1 fruit fly cellular context compared by ENCODE assay signal in the genomic region with DNA sequence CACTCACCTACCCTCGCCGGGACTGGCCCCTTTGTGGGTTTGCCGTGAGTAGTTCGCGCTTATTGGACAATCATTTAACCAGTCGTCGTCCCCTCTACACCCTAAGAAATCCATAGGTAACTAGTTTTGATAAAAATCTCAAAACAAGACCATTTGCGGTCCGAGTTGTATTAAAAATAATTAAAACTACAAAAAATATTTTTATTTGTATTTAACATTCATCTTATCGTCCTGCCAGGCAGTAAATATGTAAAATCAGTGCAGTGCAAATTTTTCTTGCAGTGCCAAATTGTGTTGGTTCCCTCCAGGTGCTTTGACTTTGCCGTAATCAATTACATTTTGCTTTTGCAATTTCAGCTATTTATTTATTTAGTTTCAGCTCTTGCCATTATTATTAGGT.
A peak's percentile ranks its signal among the peaks of the same experiment; 100 is the strongest.
TF ChIP-seq lines count a peak whose summit lies in the region.

No protein-coding gene starts in this region.

TF ChIP-seq in whole organism, embryonic, 481 proteins besides CTCF, POLR2A, EP300 and RAD21 (continued from another document):
- TF ChIP-seq CG11723 (GFP tag; optimal IDR thresholded peaks at IDR 0.05; lab: Kevin White, UChicago) (no peak), CG15514 (GFP tag; optimal IDR thresholded peaks at IDR 0.05; lab: Kevin White, UChicago) (peak; percentile 29), tgo (GFP tag; IDR thresholded peaks at IDR 0.05; lab: Robert Waterston, UW) (peak; percentile 55; the same call in 1 of the 3 replicates), yki (optimal IDR thresholded peaks at IDR 0.05; lab: Kevin White, UChicago) (no peak), Dip3 (GFP tag; optimal IDR thresholded peaks at IDR 0.05; lab: Kevin White, UChicago) (no peak), pum (GFP tag; optimal IDR thresholded peaks at IDR 0.05; lab: Kevin White, UChicago) (no peak), hth (optimal IDR thresholded peaks at IDR 0.05; lab: Kevin White, UChicago) (no peak), shn (GFP tag; optimal IDR thresholded peaks at IDR 0.05; lab: Kevin White, UChicago) (no peak), D19A (tag; optimal IDR thresholded peaks at IDR 0.05; lab: Kevin White, UChicago) (no peak), CG12299 (tag; optimal IDR thresholded peaks at IDR 0.05; lab: Kevin White, UChicago) (no peak), ash1 (GFP tag; optimal IDR thresholded peaks at IDR 0.05; lab: Kevin White, UChicago) (no peak), odd (GFP tag; optimal IDR thresholded peaks at IDR 0.05; lab: Kevin White, UChicago) (no peak), aop (GFP tag; IDR thresholded peaks at IDR 0.05; lab: Robert Waterston, UW) (no peak), CG5953 (GFP tag; IDR thresholded peaks at IDR 0.05; lab: Robert Waterston, UW) (no peak), CG43689 (GFP tag; IDR thresholded peaks at IDR 0.05; lab: Robert Waterston, UW) (no peak), CG11456 (GFP tag; IDR thresholded peaks at IDR 0.05; lab: Robert Waterston, UW) (0 out of 3 replicates have a peak, but pooled peaks have one; percentile 35), tio (GFP tag; optimal IDR thresholded peaks at IDR 0.05; lab: Kevin White, UChicago) (no peak), gsb (GFP tag; IDR thresholded peaks at IDR 0.05; lab: Robert Waterston, UW) (no peak), CG6654 (GFP tag; optimal IDR thresholded peaks at IDR 0.05; lab: Kevin White, UChicago) (no peak), CG7271 (tag; optimal IDR thresholded peaks at IDR 0.05; lab: Kevin White, UChicago) (no peak), vnd (GFP tag; IDR thresholded peaks at IDR 0.05; lab: Robert Waterston, UW; ENCODE audit: partially characterized antibody) (no peak), cwo (GFP tag; optimal IDR thresholded peaks at IDR 0.05; lab: Kevin White, UChicago) (peak; percentile 42), Oaz (GFP tag; IDR thresholded peaks at IDR 0.05; lab: Robert Waterston, UW) (no peak), CG2889 (GFP tag; IDR thresholded peaks at IDR 0.05; lab: Robert Waterston, UW) (no peak), NC2β (GFP tag; optimal IDR thresholded peaks at IDR 0.05; lab: Kevin White, UChicago) (no peak), cato (GFP tag; optimal IDR thresholded peaks at IDR 0.05; lab: Kevin White, UChicago; ENCODE audit: borderline replicate concordance) (no peak), CG18011 (GFP tag; optimal IDR thresholded peaks at IDR 0.05; lab: Kevin White, UChicago) (no peak), CG17612 (GFP tag; IDR thresholded peaks at IDR 0.05; lab: Robert Waterston, UW) (no peak), CG31388 (GFP tag; optimal IDR thresholded peaks at IDR 0.05; lab: Kevin White, UChicago) (no peak), CG17568 (GFP tag; optimal IDR thresholded peaks at IDR 0.05; lab: Kevin White, UChicago) (no peak), CoRest (tag; optimal IDR thresholded peaks at IDR 0.05; lab: Kevin White, UChicago) (no peak), CG32532 (GFP tag; IDR thresholded peaks at IDR 0.05; lab: Robert Waterston, UW) (peak; percentile 65), Pdp1 (GFP tag; optimal IDR thresholded peaks at IDR 0.05; lab: Kevin White, UChicago) (peak in 1 of 2 experiments; percentile 8), exex (tag; optimal IDR thresholded peaks at IDR 0.05; lab: Kevin White, UChicago) (no peak), jing (GFP tag; optimal IDR thresholded peaks at IDR 0.05; lab: Kevin White, UChicago) (no peak), oc (tag; optimal IDR thresholded peaks at IDR 0.05; lab: Kevin White, UChicago) (no peak), CG7745 (tag; optimal IDR thresholded peaks at IDR 0.05; lab: Kevin White, UChicago) (no peak), ro (GFP tag; IDR thresholded peaks at IDR 0.05; lab: Robert Waterston, UW) (no peak), Dref (GFP tag; IDR thresholded peaks at IDR 0.05; lab: Robert Waterston, UW) (no peak), Blimp-1 (GFP tag; optimal IDR thresholded peaks at IDR 0.05; lab: Kevin White, UChicago) (no peak), Atf3 (GFP tag; optimal IDR thresholded peaks at IDR 0.05; lab: Kevin White, UChicago) (no peak), CG12769 (tag; optimal IDR thresholded peaks at IDR 0.05; lab: Kevin White, UChicago) (no peak), Max (GFP tag; optimal IDR thresholded peaks at IDR 0.05; lab: Kevin White, UChicago) (no peak), bowl (GFP tag; IDR thresholded peaks at IDR 0.05; lab: Robert Waterston, UW) (no peak), ase (GFP tag; IDR thresholded peaks at IDR 0.05; lab: Robert Waterston, UW) (no peak), CG8765 (GFP tag; IDR thresholded peaks at IDR 0.05; lab: Robert Waterston, UW) (no peak), CG2120 (GFP tag; optimal IDR thresholded peaks at IDR 0.05; lab: Kevin White, UChicago) (peak; percentile 66), CG16863 (GFP tag; optimal IDR thresholded peaks at IDR 0.05; lab: Kevin White, UChicago) (no peak), CG2199 (GFP tag; IDR thresholded peaks at IDR 0.05; lab: Robert Waterston, UW) (no peak), CG14965 (GFP tag; optimal IDR thresholded peaks at IDR 0.05; lab: Kevin White, UChicago; ENCODE audit: borderline replicate concordance) (no peak), CG6272 (GFP tag; IDR thresholded peaks at IDR 0.05; lab: Robert Waterston, UW) (0 out of 2 replicates have a peak, but pooled peaks have one; percentile 21), CG12236 (GFP tag; optimal IDR thresholded peaks at IDR 0.05; lab: Kevin White, UChicago) (no peak), CG15073 (GFP tag; optimal IDR thresholded peaks at IDR 0.05; lab: Kevin White, UChicago) (no peak), Hmx (GFP tag; optimal IDR thresholded peaks at IDR 0.05; lab: Kevin White, UChicago) (no peak), ttk (GFP tag; IDR thresholded peaks at IDR 0.05; lab: Robert Waterston, UW) (0 out of 2 replicates have a peak, but pooled peaks have one; percentile 27), cas (GFP tag; IDR thresholded peaks at IDR 0.05; lab: Robert Waterston, UW) (no peak), Rfx (GFP tag; IDR thresholded peaks at IDR 0.05; lab: Robert Waterston, UW) (peak; percentile 41; the same call in 1 of the 2 replicates), ham (GFP tag; IDR thresholded peaks at IDR 0.05; lab: Robert Waterston, UW) (no peak), Hsf (GFP tag; optimal IDR thresholded peaks at IDR 0.05; lab: Kevin White, UChicago) (no peak), sr (GFP tag; IDR thresholded peaks at IDR 0.05; lab: Robert Waterston, UW) (no peak), CG10267 (tag; optimal IDR thresholded peaks at IDR 0.05; lab: Kevin White, UChicago) (no peak), CG17385 (GFP tag; optimal IDR thresholded peaks at IDR 0.05; lab: Kevin White, UChicago) (peak; percentile 24), CG3838 (GFP tag; optimal IDR thresholded peaks at IDR 0.05; lab: Kevin White, UChicago) (no peak), prd (optimal IDR thresholded peaks at IDR 0.05; lab: Kevin White, UChicago) (no peak), prd (GFP tag; IDR thresholded peaks at IDR 0.05; lab: Robert Waterston, UW) (peak; percentile 59; the same call in 2 of the 3 replicates), CG4404 (GFP tag; IDR thresholded peaks at IDR 0.05; lab: Robert Waterston, UW) (no peak), wor (GFP tag; IDR thresholded peaks at IDR 0.05; lab: Robert Waterston, UW) (no peak), Awh (GFP tag; IDR thresholded peaks at IDR 0.05; lab: Robert Waterston, UW) (no peak), lab (GFP tag; optimal IDR thresholded peaks at IDR 0.05; lab: Kevin White, UChicago) (peak; percentile 53), salm (tag; optimal IDR thresholded peaks at IDR 0.05; lab: Kevin White, UChicago) (no peak), BtbVII (GFP tag; optimal IDR thresholded peaks at IDR 0.05; lab: Kevin White, UChicago) (peak; percentile 24), Adf1 (GFP tag; IDR thresholded peaks at IDR 0.05; lab: Robert Waterston, UW) (no peak), org-1 (GFP tag; optimal IDR thresholded peaks at IDR 0.05; lab: Kevin White, UChicago) (no peak), kni (GFP tag; optimal IDR thresholded peaks at IDR 0.05; lab: Kevin White, UChicago) (no peak), Ssrp (tag; optimal IDR thresholded peaks at IDR 0.05; lab: Kevin White, UChicago) (peak; percentile 6), CG1792 (GFP tag; optimal IDR thresholded peaks at IDR 0.05; lab: Kevin White, UChicago) (no peak), CG17802 (tag; optimal IDR thresholded peaks at IDR 0.05; lab: Kevin White, UChicago) (no peak), jumu (GFP tag; optimal IDR thresholded peaks at IDR 0.05; lab: Kevin White, UChicago) (no peak), bab2 (GFP tag; optimal IDR thresholded peaks at IDR 0.05; lab: Kevin White, UChicago) (no peak), CG11247 (GFP tag; IDR thresholded peaks at IDR 0.05; lab: Robert Waterston, UW) (no peak; the same call in 1 of the 2 replicates), crol (GFP tag; IDR thresholded peaks at IDR 0.05; lab: Robert Waterston, UW) (no peak), NfI (GFP tag; optimal IDR thresholded peaks at IDR 0.05; lab: Kevin White, UChicago) (no peak), emc (GFP tag; optimal IDR thresholded peaks at IDR 0.05; lab: Kevin White, UChicago) (no peak), chn (GFP tag; optimal IDR thresholded peaks at IDR 0.05; lab: Kevin White, UChicago) (no peak), CG13775 (GFP tag; optimal IDR thresholded peaks at IDR 0.05; lab: Kevin White, UChicago) (peak; percentile 9), ind (GFP tag; optimal IDR thresholded peaks at IDR 0.05; lab: Kevin White, UChicago) (peak; percentile 31), Hr3 (GFP tag; optimal IDR thresholded peaks at IDR 0.05; lab: Kevin White, UChicago) (no peak), Trl (optimal IDR thresholded peaks at IDR 0.05; lab: Kevin White, UChicago) (no peak), Trl (GFP tag; optimal IDR thresholded peaks at IDR 0.05; lab: Kevin White, UChicago) (no peak), Xrp1 (GFP tag; IDR thresholded peaks at IDR 0.05; lab: Robert Waterston, UW) (no peak), pnt (GFP tag; optimal IDR thresholded peaks at IDR 0.05; lab: Kevin White, UChicago) (no peak), ewg (GFP tag; optimal IDR thresholded peaks at IDR 0.05; lab: Kevin White, UChicago) (no peak), Chrac-16 (GFP tag; optimal IDR thresholded peaks at IDR 0.05; lab: Kevin White, UChicago) (no peak), CG5180 (GFP tag; optimal IDR thresholded peaks at IDR 0.05; lab: Kevin White, UChicago) (no peak), Opbp (GFP tag; IDR thresholded peaks at IDR 0.05; lab: Robert Waterston, UW; ENCODE audit: partially characterized antibody) (no peak), bsh (GFP tag; optimal IDR thresholded peaks at IDR 0.05; lab: Kevin White, UChicago) (no peak), CG7786 (GFP tag; optimal IDR thresholded peaks at IDR 0.05; lab: Kevin White, UChicago) (no peak), fu2 (GFP tag; optimal IDR thresholded peaks at IDR 0.05; lab: Kevin White, UChicago) (no peak), ara (GFP tag; IDR thresholded peaks at IDR 0.05; lab: Robert Waterston, UW) (no peak), Dek (tag; optimal IDR thresholded peaks at IDR 0.05; lab: Kevin White, UChicago) (no peak), amos (GFP tag; IDR thresholded peaks at IDR 0.05; lab: Robert Waterston, UW; ENCODE audit: partially characterized antibody) (no peak), Vsx1 (GFP tag; optimal IDR thresholded peaks at IDR 0.05; lab: Kevin White, UChicago) (no peak), Mad (GFP tag; optimal IDR thresholded peaks at IDR 0.05; lab: Kevin White, UChicago) (no peak)
